Fruit fly (Drosophila melanogaster): ENCODE data around the gene mRpL2.

Gene mRpL2

DNA sequence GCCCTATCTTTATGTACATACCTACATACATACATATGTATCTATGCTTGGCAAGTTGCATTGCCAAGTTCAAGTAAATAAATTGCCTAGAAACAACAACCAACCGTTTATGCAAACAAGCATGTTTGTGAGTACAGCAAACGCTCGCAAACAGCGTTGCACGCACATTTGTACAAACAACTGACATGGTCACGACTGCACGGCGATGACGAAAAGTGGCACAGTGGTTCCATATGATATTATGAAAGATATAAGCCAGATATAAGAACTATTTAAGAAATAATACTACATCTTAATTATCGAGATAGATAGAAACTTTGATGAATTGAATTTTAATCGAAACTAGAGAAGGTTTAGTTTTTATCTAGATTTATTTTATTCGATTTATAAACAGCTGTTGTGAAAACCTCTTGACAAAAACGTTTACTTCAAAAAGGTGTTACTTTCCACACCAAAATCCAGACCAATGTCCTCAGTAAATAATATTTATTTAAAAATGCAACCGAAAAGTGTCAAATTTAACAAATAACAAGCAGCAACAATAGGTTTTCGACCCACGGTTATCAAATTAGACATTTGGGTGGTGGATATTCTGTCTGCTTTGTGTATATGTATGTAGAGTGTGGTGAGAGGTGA is 30.7 kb upstream of the mRpL2 start (continued):
- peak; percentile 79 for TF ChIP-seq Drgx (GFP tag; IDR thresholded peaks at IDR 0.05)
- TF ChIP-seq bsh (GFP tag; optimal IDR thresholded peaks at IDR 0.05) = peak; percentile 58 to 89
- no peak for TF ChIP-seq ftz-f1 (GFP tag; optimal IDR thresholded peaks at IDR 0.05)
- TF ChIP-seq CG30403 (GFP tag; optimal IDR thresholded peaks at IDR 0.05) = peak; percentile 94
- peak; percentile 84 for TF ChIP-seq CG12155 (GFP tag; optimal IDR thresholded peaks at IDR 0.05)
- TF ChIP-seq gcm (GFP tag; optimal IDR thresholded peaks at IDR 0.05) = peak; percentile 91
- TF ChIP-seq Nf-YB (GFP tag; optimal IDR thresholded peaks at IDR 0.05) = peak; percentile 83
- TF ChIP-seq Jarid2 (GFP tag; optimal IDR thresholded peaks at IDR 0.05) = peak; percentile 75
- TF ChIP-seq PHDP (tag; optimal IDR thresholded peaks at IDR 0.05) = peak; percentile 89
- peak; percentile 80 for TF ChIP-seq esg (GFP tag; conservative IDR thresholded peaks at IDR 0.05)
- TF ChIP-seq CG17186 (GFP tag; optimal IDR thresholded peaks at IDR 0.05) = peak; percentile 52
- peak; percentile 58 for TF ChIP-seq Rfx (GFP tag; IDR thresholded peaks at IDR 0.05)
- TF ChIP-seq zen2 (GFP tag; IDR thresholded peaks at IDR 0.05; ENCODE audit: partially characterized antibody) = no peak
- TF ChIP-seq TFAM (GFP tag; optimal IDR thresholded peaks at IDR 0.05) = no peak
- peak; percentile 39; the same call in 1 of the 2 replicates for TF ChIP-seq peb (GFP tag; IDR thresholded peaks at IDR 0.05)
- TF ChIP-seq gsb (GFP tag; IDR thresholded peaks at IDR 0.05) = peak; percentile 62
- TF ChIP-seq Bteb2 (GFP tag; optimal IDR thresholded peaks at IDR 0.05) = peak; percentile 82
- TF ChIP-seq klu (GFP tag; IDR thresholded peaks at IDR 0.05) = peak; percentile 73; the same call in 1 of the 2 replicates
- peak; percentile 88 for TF ChIP-seq Atf-2 (GFP tag; optimal IDR thresholded peaks at IDR 0.05)
- no peak for TF ChIP-seq HmgD (GFP tag; optimal IDR thresholded peaks at IDR 0.05)
- TF ChIP-seq CG11247 (GFP tag; IDR thresholded peaks at IDR 0.05) = peak; percentile 58; the same call in 1 of the 2 replicates
- peak; percentile 77 for TF ChIP-seq CG14014 (GFP tag; IDR thresholded peaks at IDR 0.05)
- TF ChIP-seq tio (GFP tag; optimal IDR thresholded peaks at IDR 0.05) = peak; percentile 95
- TF ChIP-seq CG8281 (tag; optimal IDR thresholded peaks at IDR 0.05) = peak; percentile 66
- TF ChIP-seq Dp (GFP tag; optimal IDR thresholded peaks at IDR 0.05) = no peak
- TF ChIP-seq CG18011 (GFP tag; optimal IDR thresholded peaks at IDR 0.05) = peak; percentile 77
- no peak for TF ChIP-seq B-H2 (GFP tag; optimal IDR thresholded peaks at IDR 0.05)
- TF ChIP-seq CG8089 (GFP tag; optimal IDR thresholded peaks at IDR 0.05) = peak; percentile 69
- TF ChIP-seq ken (GFP tag; IDR thresholded peaks at IDR 0.05) = no peak
- TF ChIP-seq ase (GFP tag; IDR thresholded peaks at IDR 0.05) = peak; percentile 43
- TF ChIP-seq CG12391 (tag; optimal IDR thresholded peaks at IDR 0.05) = peak; percentile 96
- peak; percentile 31 for TF ChIP-seq scrt (GFP tag; optimal IDR thresholded peaks at IDR 0.05)
- TF ChIP-seq ham (GFP tag; IDR thresholded peaks at IDR 0.05) = no peak
- peak; percentile 88 for TF ChIP-seq CG15601 (tag; optimal IDR thresholded peaks at IDR 0.05)
- TF ChIP-seq gem (tag; optimal IDR thresholded peaks at IDR 0.05) = peak; percentile 96
- TF ChIP-seq NFAT (GFP tag; IDR thresholded peaks at IDR 0.05) = no peak
- 0 out of 2 replicates have a peak, but pooled peaks have one; percentile 8 for TF ChIP-seq toy (GFP tag; IDR thresholded peaks at IDR 0.05)
- TF ChIP-seq CG9797 (GFP tag; optimal IDR thresholded peaks at IDR 0.05) = peak; percentile 39
- peak; percentile 66 for TF ChIP-seq lbe (GFP tag; optimal IDR thresholded peaks at IDR 0.05)
- no peak for TF ChIP-seq nerfin-2 (GFP tag; IDR thresholded peaks at IDR 0.05; ENCODE audit: partially characterized antibody)
- TF ChIP-seq Usf (GFP tag; optimal IDR thresholded peaks at IDR 0.05) = peak; percentile 56
- peak; percentile 98 for TF ChIP-seq CG7556 (GFP tag; optimal IDR thresholded peaks at IDR 0.05)
- TF ChIP-seq Elba2 (GFP tag; optimal IDR thresholded peaks at IDR 0.05) = peak; percentile 65
- peak; percentile 71 for TF ChIP-seq HLH3B (GFP tag; IDR thresholded peaks at IDR 0.05)
- TF ChIP-seq Doc2 (GFP tag; IDR thresholded peaks at IDR 0.05) = peak; percentile 49; the same call in 1 of the 2 replicates
- peak; percentile 45 for TF ChIP-seq fd64A (GFP tag; optimal IDR thresholded peaks at IDR 0.05)
- no peak for TF ChIP-seq br (optimal IDR thresholded peaks at IDR 0.05)
- TF ChIP-seq Asciz (GFP tag; optimal IDR thresholded peaks at IDR 0.05) = peak; percentile 91
- TF ChIP-seq CG1792 (GFP tag; optimal IDR thresholded peaks at IDR 0.05) = peak; percentile 77
- TF ChIP-seq HmgZ (tag; optimal IDR thresholded peaks at IDR 0.05) = peak; percentile 77

All from whole organism, embryonic.